Worm (Caenorhabditis elegans): ENCODE results near the gene C10B5.3.

ce11 chrV:8599957-8600356, 12.0 kb upstream of the C10B5.3 start:
- TF ChIP-seq nhr-237 (tag; optimal IDR thresholded peaks at IDR 0.05) (no peak), unc-130 (GFP tag; optimal IDR thresholded peaks at IDR 0.05) (no peak), jun-1 (tag; optimal IDR thresholded peaks at IDR 0.05) (no peak), mxl-2 (GFP tag; conservative IDR thresholded peaks at IDR 0.05) (no peak), lin-15B (tag; optimal IDR thresholded peaks at IDR 0.05) (no peak), lin-1 (GFP tag; IDR thresholded peaks at IDR 0.05) (no peak), lin-29 (GFP tag; IDR thresholded peaks at IDR 0.05) (no peak), zag-1 (tag; optimal IDR thresholded peaks at IDR 0.05) (no peak), pha-4 (GFP tag; IDR thresholded peaks at IDR 0.05) (no peak), pha-4 (tag; optimal IDR thresholded peaks at IDR 0.05) (no peak), F49E8.2 (tag; optimal IDR thresholded peaks at IDR 0.05; ENCODE audit: borderline replicate concordance) (no peak)

Measured in whole organism, L4 larva.